2 fruit fly cellular contexts compared by ENCODE assay signal in the genomic region with DNA sequence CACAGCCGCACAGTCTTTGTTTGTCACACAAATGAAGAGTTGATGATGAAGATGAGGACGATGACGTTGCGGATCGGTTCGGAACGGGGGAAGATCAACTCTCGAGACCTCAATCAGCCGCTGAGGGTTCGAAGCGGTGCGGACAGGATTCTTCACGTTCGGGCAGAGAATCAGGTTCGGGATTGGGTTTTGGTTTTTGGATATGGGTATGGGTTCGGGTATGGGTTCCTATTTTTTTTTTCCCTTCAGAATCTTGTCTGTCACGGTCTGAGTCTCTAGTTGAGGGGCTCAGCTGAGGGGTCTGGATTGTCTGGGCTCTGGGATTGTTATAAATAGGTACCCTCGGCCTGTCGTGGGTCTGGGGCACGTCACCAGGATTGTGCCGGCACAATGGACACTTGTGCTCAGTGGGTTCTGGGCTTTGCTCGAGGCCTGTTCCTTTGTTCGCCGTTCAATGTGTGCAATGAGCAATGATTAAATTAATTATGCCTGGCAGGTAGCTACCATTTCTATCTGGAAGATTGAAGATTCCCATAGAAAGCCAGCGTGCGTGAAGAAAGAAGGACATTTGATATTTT.
A peak's percentile ranks its signal among the peaks of the same experiment; 100 is the strongest.
TF ChIP-seq lines count a peak whose summit lies in the region.

No protein-coding gene starts in this region.

TF ChIP-seq in whole organism, embryonic, 481 proteins besides CTCF, POLR2A, EP300 and RAD21 (continued from another document):
- TF ChIP-seq CHES-1-like (GFP tag; optimal IDR thresholded peaks at IDR 0.05; lab: Kevin White, UChicago): no peak
- 0 out of 3 replicates have a peak, but pooled peaks have one; percentile 50 for TF ChIP-seq CG2199 (GFP tag; IDR thresholded peaks at IDR 0.05; lab: Robert Waterston, UW)
- TF ChIP-seq CG12155 (GFP tag; optimal IDR thresholded peaks at IDR 0.05; lab: Kevin White, UChicago): no peak
- TF ChIP-seq D (optimal IDR thresholded peaks at IDR 0.05; lab: Kevin White, UChicago): peak; percentile 88
- no peak for TF ChIP-seq D (GFP tag; optimal IDR thresholded peaks at IDR 0.05; lab: Kevin White, UChicago)
- TF ChIP-seq CG1233 (GFP tag; optimal IDR thresholded peaks at IDR 0.05; lab: Kevin White, UChicago): no peak
- no peak for TF ChIP-seq ftz-f1 (GFP tag; optimal IDR thresholded peaks at IDR 0.05; lab: Kevin White, UChicago)
- TF ChIP-seq CG3163 (GFP tag; optimal IDR thresholded peaks at IDR 0.05; lab: Kevin White, UChicago): no peak
- no peak for TF ChIP-seq wor (GFP tag; IDR thresholded peaks at IDR 0.05; lab: Robert Waterston, UW)
- no peak for TF ChIP-seq CG12942 (GFP tag; optimal IDR thresholded peaks at IDR 0.05; lab: Kevin White, UChicago)
- no peak for TF ChIP-seq tna (GFP tag; IDR thresholded peaks at IDR 0.05; lab: Robert Waterston, UW; ENCODE audit: partially characterized antibody)

TF ChIP-seq in whole organism, prepupa, 60 proteins besides CTCF, POLR2A, EP300 and RAD21 (continued from another document):
- TF ChIP-seq pdm3 (GFP tag; optimal IDR thresholded peaks at IDR 0.05; lab: Kevin White, UChicago): no peak
- no peak for TF ChIP-seq CG10631 (GFP tag; optimal IDR thresholded peaks at IDR 0.05; lab: Kevin White, UChicago)
- TF ChIP-seq Blimp-1 (GFP tag; optimal IDR thresholded peaks at IDR 0.05; lab: Kevin White, UChicago): no peak
- TF ChIP-seq achi (GFP tag; optimal IDR thresholded peaks at IDR 0.05; lab: Kevin White, UChicago): no peak
- no peak for TF ChIP-seq CG11762 (GFP tag; optimal IDR thresholded peaks at IDR 0.05; lab: Kevin White, UChicago; ENCODE audit: insufficient read depth)
- TF ChIP-seq Sox102F (GFP tag; optimal IDR thresholded peaks at IDR 0.05; lab: Kevin White, UChicago): no peak
- no peak for TF ChIP-seq CG8632 (GFP tag; optimal IDR thresholded peaks at IDR 0.05; lab: Kevin White, UChicago)
- TF ChIP-seq dac (GFP tag; optimal IDR thresholded peaks at IDR 0.05; lab: Kevin White, UChicago): no peak
- peak; percentile 58 for TF ChIP-seq svp (GFP tag; lab: Kevin White, UChicago)
- no peak for TF ChIP-seq CG8119 (GFP tag; IDR thresholded peaks at IDR 0.05; lab: Robert Waterston, UW)
- no peak for TF ChIP-seq fkh (GFP tag; optimal IDR thresholded peaks at IDR 0.05; lab: Kevin White, UChicago)
